Worm (Caenorhabditis elegans): ENCODE measurements around the gene rbd-1.

DNA sequence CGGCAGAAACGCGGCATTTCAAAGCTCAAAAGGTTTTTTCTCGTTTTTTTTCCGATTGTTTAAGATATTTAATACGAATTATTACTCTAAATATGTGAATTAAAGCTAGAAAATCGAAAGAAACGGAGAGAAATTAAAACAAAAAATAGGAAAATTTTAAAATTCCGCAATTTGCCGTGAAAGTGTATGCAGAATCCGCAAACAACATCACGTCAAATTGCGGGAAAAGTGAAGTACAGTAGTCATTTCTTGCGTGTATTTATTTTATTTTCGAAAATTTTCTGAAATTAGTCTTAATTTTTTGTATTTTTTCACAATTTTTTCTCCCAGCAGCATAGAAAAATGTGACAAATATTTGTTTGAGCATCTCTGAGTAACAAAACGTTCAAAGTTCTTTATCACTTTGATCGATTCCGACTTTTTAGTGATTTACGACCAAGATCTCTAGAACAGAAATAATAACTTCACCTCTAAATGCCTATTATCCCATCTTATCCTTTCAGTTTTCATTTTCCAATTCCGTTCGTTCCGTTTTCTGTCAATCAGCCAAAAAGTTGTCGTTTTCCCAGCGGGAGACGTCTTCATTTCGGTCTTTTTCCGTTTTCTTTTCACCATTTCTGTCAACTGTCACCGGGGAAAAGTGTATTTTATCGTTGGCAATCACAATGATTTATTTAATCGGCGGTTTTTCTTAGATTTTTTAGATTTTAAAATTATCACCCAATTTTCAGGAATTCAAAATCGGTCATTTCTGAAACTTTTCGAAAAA lies 39.8 kb upstream of the rbd-1 start:
- no peak for TF ChIP-seq pha-4 (tag; optimal IDR thresholded peaks at IDR 0.05)
- TF ChIP-seq unc-55 (GFP tag; optimal IDR thresholded peaks at IDR 0.05), result no peak
- no peak for TF ChIP-seq zip-5 (tag; optimal IDR thresholded peaks at IDR 0.05)
- TF ChIP-seq pag-3 (tag; optimal IDR thresholded peaks at IDR 0.05; ENCODE audit: borderline replicate concordance), result no peak
- TF ChIP-seq tbx-2 (tag; optimal IDR thresholded peaks at IDR 0.05), result no peak

Data from whole organism, late embryonic.